Fruit fly (Drosophila melanogaster) S2 (cell line): Measurements from ENCODE around the gene REPTOR-BP.

Experiments
- CG8478 ChIP-seq: fragments of >200 bp; optimal IDR thresholded peaks from 2 replicates; lab custom pipeline; 2018
- CTCF ChIP-seq, 2 experiments: fragments of >200 bp; optimal IDR thresholded peaks; 2 replicates each; lab custom pipeline; 2018

DNA sequence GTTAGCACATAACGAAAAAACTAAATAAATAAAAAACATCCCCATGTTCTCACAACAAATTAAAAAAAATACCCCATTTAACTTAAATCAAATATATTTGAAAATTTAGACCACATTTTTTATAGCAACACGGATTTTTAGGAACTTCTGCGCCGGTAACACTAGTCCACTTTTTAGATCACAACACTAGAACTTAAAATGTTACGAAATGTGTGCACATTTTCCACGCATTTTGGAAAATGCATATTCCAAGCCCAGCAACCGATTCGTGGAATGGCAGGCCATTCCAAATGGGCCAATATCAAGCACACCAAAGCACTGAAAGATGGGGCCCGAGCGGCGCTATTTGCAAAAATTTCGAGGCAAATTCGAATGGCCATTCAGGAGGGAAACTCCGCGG, 4.8 kb downstream of the REPTOR-BP start, which contains the start of gene CG4957:
- TF ChIP-seq CG8478 (lab: Kevin White, UChicago) (no peak), CTCF (optimal IDR thresholded peaks at IDR 0.05; lab: Kevin White, UChicago) (no peak)
